Fruit fly (Drosophila melanogaster): ENCODE data around the gene ear.

ear gene

DNA sequence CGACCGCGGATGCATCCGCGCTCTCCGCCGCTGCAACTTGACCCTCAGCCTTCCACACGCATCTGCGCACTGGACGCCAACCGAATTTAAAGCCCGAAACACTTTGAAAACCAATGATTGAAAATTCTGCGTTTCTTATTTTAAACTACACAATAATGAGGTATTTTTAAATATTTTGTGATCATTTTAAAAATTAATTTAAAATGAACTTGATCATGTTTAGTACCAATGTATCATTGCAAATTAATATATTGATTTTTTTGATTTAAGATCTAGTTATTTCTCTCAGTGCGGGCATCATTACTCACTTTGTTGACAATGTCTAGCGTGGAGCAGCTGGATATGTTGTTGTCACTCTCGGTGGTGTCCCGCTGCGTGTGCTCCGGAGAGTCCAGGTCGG is 46.3 kb downstream of the ear start (continued):
- no peak for TF ChIP-seq CG9797 (GFP tag; optimal IDR thresholded peaks at IDR 0.05)
- peak; percentile 25 for TF ChIP-seq Oli (tag; optimal IDR thresholded peaks at IDR 0.05)
- TF ChIP-seq tgo (GFP tag; IDR thresholded peaks at IDR 0.05): peak; percentile 59
- peak; percentile 41; the same call in 1 of the 2 replicates for TF ChIP-seq ranshi (GFP tag; IDR thresholded peaks at IDR 0.05)
- no peak for TF ChIP-seq fd64A (GFP tag; optimal IDR thresholded peaks at IDR 0.05)
- no peak for TF ChIP-seq kah (GFP tag; optimal IDR thresholded peaks at IDR 0.05)
- TF ChIP-seq bsh (GFP tag; optimal IDR thresholded peaks at IDR 0.05): peak in 1 of 2 experiments; percentile 62
- no peak for TF ChIP-seq CG12769 (tag; optimal IDR thresholded peaks at IDR 0.05)
- TF ChIP-seq dati (GFP tag; IDR thresholded peaks at IDR 0.05): no peak
- TF ChIP-seq dmrt11E (tag; optimal IDR thresholded peaks at IDR 0.05): peak; percentile 15
- peak; percentile 32 for TF ChIP-seq phol (tag; optimal IDR thresholded peaks at IDR 0.05)
- TF ChIP-seq CG12744 (GFP tag; optimal IDR thresholded peaks at IDR 0.05): no peak
- TF ChIP-seq CG4707 (GFP tag; optimal IDR thresholded peaks at IDR 0.05): no peak
- no peak for TF ChIP-seq CG6175 (GFP tag; IDR thresholded peaks at IDR 0.05)
- no peak for TF ChIP-seq CG31224 (GFP tag; IDR thresholded peaks at IDR 0.05)
- TF ChIP-seq ci (GFP tag; IDR thresholded peaks at IDR 0.05): no peak; the same call in 2 of the 3 replicates
- 0 out of 2 replicates have a peak, but pooled peaks have one; percentile 27 for TF ChIP-seq stc (GFP tag; IDR thresholded peaks at IDR 0.05)
- no peak for TF ChIP-seq CrebB (tag; optimal IDR thresholded peaks at IDR 0.05)
- no peak for TF ChIP-seq lbe (GFP tag; optimal IDR thresholded peaks at IDR 0.05)
- TF ChIP-seq psq (GFP tag; optimal IDR thresholded peaks at IDR 0.05): no peak
- TF ChIP-seq CG18476 (GFP tag; optimal IDR thresholded peaks at IDR 0.05): peak; percentile 4
- 0 out of 2 replicates have a peak, but pooled peaks have one; percentile 8 for TF ChIP-seq CG10321 (GFP tag; IDR thresholded peaks at IDR 0.05)
- no peak for TF ChIP-seq sima (GFP tag; optimal IDR thresholded peaks at IDR 0.05)
- TF ChIP-seq vvl (GFP tag; IDR thresholded peaks at IDR 0.05): peak; percentile 77
- 0 out of 2 replicates have a peak, but pooled peaks have one; percentile 29 for TF ChIP-seq CG6689 (GFP tag; IDR thresholded peaks at IDR 0.05)
- TF ChIP-seq CG10366 (GFP tag; IDR thresholded peaks at IDR 0.05): peak; percentile 62
- no peak for TF ChIP-seq Sox102F (GFP tag; optimal IDR thresholded peaks at IDR 0.05)
- TF ChIP-seq CG32772 (GFP tag; IDR thresholded peaks at IDR 0.05): peak; percentile 42; the same call in 1 of the 2 replicates
- TF ChIP-seq rib (GFP tag; IDR thresholded peaks at IDR 0.05): no peak
- TF ChIP-seq pan (optimal IDR thresholded peaks at IDR 0.05): no peak
- peak in 1 of 2 experiments; percentile 65 for TF ChIP-seq pan (GFP tag; optimal IDR thresholded peaks at IDR 0.05 in 1 of 2, IDR thresholded peaks at IDR 0.05 in 1 of 2)
- TF ChIP-seq CG6813 (GFP tag; optimal IDR thresholded peaks at IDR 0.05): no peak
- no peak for TF ChIP-seq CG15601 (tag; optimal IDR thresholded peaks at IDR 0.05)
- peak; percentile 29 for TF ChIP-seq fd96Cb (tag; optimal IDR thresholded peaks at IDR 0.05)
- no peak for TF ChIP-seq CG8359 (GFP tag; optimal IDR thresholded peaks at IDR 0.05; ENCODE audit: borderline replicate concordance)
- TF ChIP-seq Camta (GFP tag; optimal IDR thresholded peaks at IDR 0.05): no peak
- TF ChIP-seq Atf6 (GFP tag; IDR thresholded peaks at IDR 0.05): 0 out of 2 replicates have a peak, but pooled peaks have one; percentile 10
- TF ChIP-seq CG7357 (GFP tag; IDR thresholded peaks at IDR 0.05): no peak
- no peak for TF ChIP-seq MTF-1 (GFP tag; optimal IDR thresholded peaks at IDR 0.05; ENCODE audit: borderline replicate concordance)
- TF ChIP-seq CG30020 (tag; optimal IDR thresholded peaks at IDR 0.05): no peak
- TF ChIP-seq bbx (GFP tag; IDR thresholded peaks at IDR 0.05; ENCODE audit: partially characterized antibody): no peak
- TF ChIP-seq crol (GFP tag; IDR thresholded peaks at IDR 0.05): no peak
- TF ChIP-seq NK7.1 (GFP tag; optimal IDR thresholded peaks at IDR 0.05): no peak
- TF ChIP-seq ems (GFP tag; optimal IDR thresholded peaks at IDR 0.05): peak; percentile 11
- TF ChIP-seq H2.0 (GFP tag; IDR thresholded peaks at IDR 0.05): peak; percentile 23; the same call in 1 of the 2 replicates
- peak; percentile 28 for TF ChIP-seq Xbp1 (GFP tag; optimal IDR thresholded peaks at IDR 0.05)
- TF ChIP-seq CG13775 (GFP tag; optimal IDR thresholded peaks at IDR 0.05): no peak
- TF ChIP-seq CG11093 (GFP tag; IDR thresholded peaks at IDR 0.05): no peak
- TF ChIP-seq CG3065 (GFP tag; optimal IDR thresholded peaks at IDR 0.05): no peak
- TF ChIP-seq mam (GFP tag; optimal IDR thresholded peaks at IDR 0.05): no peak
- TF ChIP-seq CG12219 (GFP tag; optimal IDR thresholded peaks at IDR 0.05): no peak
